Worm (Caenorhabditis elegans): ENCODE measurements around the gene col-164.

ce11 chrX:2107414-2107813 lies 14.1 kb downstream of the col-164 start:
- TF ChIP-seq unc-62 (GFP tag; optimal IDR thresholded peaks at IDR 0.05) (no peak), unc-39 (tag; optimal IDR thresholded peaks at IDR 0.05) (no peak), lin-13 (tag; optimal IDR thresholded peaks at IDR 0.05) (no peak), pha-4 (tag; optimal IDR thresholded peaks at IDR 0.05) (no peak)

All from whole organism, mixed stage, embryonic.